Fruit fly (Drosophila melanogaster) whole organism, embryonic: ENCODE results near the gene CG10333.
A peak's percentile ranks its signal among the peaks of the same experiment; 100 is the strongest.

Source experiments
- ATbp ChIP-seq: fragments of 200-800 bp; sonication (Bioruptor generic); optimal IDR thresholded peaks from 2 replicates; lab custom pipeline; 2017; ENCODE audit warnings: missing biosample characterization, mild to moderate bottlenecking, missing genetic modification characterization, missing genetic modification reagents
- Abd-B ChIP-seq: fragments of 200-800 bp; sonication (Bioruptor generic); optimal IDR thresholded peaks from 2 replicates; lab custom pipeline; 2018; ENCODE audit warnings: missing biosample characterization, mild to moderate bottlenecking, missing genetic modification characterization, moderate library complexity
- Adf1 ChIP-seq: fragments of 200-800 bp; sonication (Bioruptor generic); IDR thresholded peaks from 2 replicates; pipeline ENCODE4 v1.3.6; 2022; ENCODE audit warnings: missing biosample characterization, missing genetic modification characterization
- B-H2 ChIP-seq: fragments of 200-800 bp; sonication (Bioruptor generic); optimal IDR thresholded peaks from 2 replicates; lab custom pipeline; 2018; ENCODE audit warnings: missing biosample characterization, mild to moderate bottlenecking, missing genetic modification characterization
- C15 ChIP-seq: fragments of 200-800 bp; sonication (Bioruptor generic); IDR thresholded peaks from 3 replicates; pipeline ENCODE4 v1.3.6; 2022; ENCODE audit warnings: missing biosample characterization, missing genetic modification characterization
- CG11560 ChIP-seq: fragments of 200-800 bp; sonication (Bioruptor generic); IDR thresholded peaks from 3 replicates; pipeline ENCODE4 v1.3.6; 2022; ENCODE audit warnings: missing biosample characterization, missing genetic modification characterization
- CG12071 ChIP-seq: fragments of 200-800 bp; sonication (Bioruptor generic); optimal IDR thresholded peaks from 3 replicates; lab custom pipeline; 2018; ENCODE audit warnings: missing biosample characterization, mild to moderate bottlenecking, missing genetic modification characterization
- CG13424 ChIP-seq: fragments of 200-800 bp; sonication (Bioruptor generic); optimal IDR thresholded peaks from 2 replicates; lab custom pipeline; 2019; ENCODE audit warnings: missing biosample characterization, mild to moderate bottlenecking, missing genetic modification characterization, moderate library complexity
- CG15073 ChIP-seq: fragments of 200-800 bp; sonication (Bioruptor generic); optimal IDR thresholded peaks from 2 replicates; lab custom pipeline; 2016; ENCODE audit warnings: missing biosample characterization, missing genetic modification characterization
- CG15479 ChIP-seq: fragments of 200-800 bp; sonication (Bioruptor generic); optimal IDR thresholded peaks from 3 replicates; lab custom pipeline; 2019; ENCODE audit warnings: missing biosample characterization, mild to moderate bottlenecking, missing genetic modification characterization, moderate library complexity
- CG17186 ChIP-seq: fragments of 200-800 bp; sonication (Bioruptor generic); optimal IDR thresholded peaks from 3 replicates; lab custom pipeline; 2017; ENCODE audit warnings: missing biosample characterization, missing genetic modification reagents, missing genetic modification characterization
- CG18476 ChIP-seq: fragments of 200-800 bp; sonication (Bioruptor generic); optimal IDR thresholded peaks from 2 replicates; lab custom pipeline; 2016; ENCODE audit warnings: missing biosample characterization, mild to moderate bottlenecking, missing genetic modification characterization
- CG18619 ChIP-seq: fragments of 200-800 bp; sonication (Bioruptor generic); optimal IDR thresholded peaks from 3 replicates; lab custom pipeline; 2017; ENCODE audit warnings: missing biosample characterization, mild to moderate bottlenecking, missing genetic modification characterization
- CG3163 ChIP-seq: fragments of 200-800 bp; sonication (Bioruptor generic); optimal IDR thresholded peaks from 3 replicates; lab custom pipeline; 2016; ENCODE audit warnings: missing biosample characterization, missing genetic modification characterization
- CG33213 ChIP-seq: fragments of 200-800 bp; sonication (Bioruptor generic); optimal IDR thresholded peaks from 3 replicates; lab custom pipeline; 2016; ENCODE audit warnings: missing biosample characterization, missing genetic modification characterization
- CG3995 ChIP-seq: fragments of 200-800 bp; sonication (Bioruptor generic); optimal IDR thresholded peaks from 3 replicates; lab custom pipeline; 2016; ENCODE audit warnings: missing biosample characterization, missing genetic modification characterization
- CG4282 ChIP-seq: fragments of 200-800 bp; sonication (Bioruptor generic); optimal IDR thresholded peaks from 2 replicates; lab custom pipeline; 2016; ENCODE audit warnings: missing biosample characterization, missing genetic modification characterization
- CG4360 ChIP-seq: fragments of 200-800 bp; sonication (Bioruptor generic); IDR thresholded peaks from 2 replicates; pipeline ENCODE4 v1.3.6; 2022; ENCODE audit warnings: missing biosample characterization, missing genetic modification characterization
- CG9797 ChIP-seq: fragments of 200-800 bp; sonication (Bioruptor generic); optimal IDR thresholded peaks from 3 replicates; lab custom pipeline; 2018; ENCODE audit warnings: missing biosample characterization, mild to moderate bottlenecking, missing genetic modification characterization
- CG9932 ChIP-seq: fragments of 200-800 bp; sonication (Bioruptor generic); IDR thresholded peaks from 2 replicates; pipeline ENCODE4 v1.3.6; 2022; ENCODE audit warnings: missing biosample characterization, missing genetic modification characterization
- CHES-1-like ChIP-seq: fragments of 200-800 bp; sonication (Bioruptor generic); optimal IDR thresholded peaks from 2 replicates; lab custom pipeline; 2016; ENCODE audit warnings: missing biosample characterization, missing genetic modification characterization
- CTCF ChIP-seq: fragments of 200-800 bp; sonication (Bioruptor generic); optimal IDR thresholded peaks from 2 replicates; lab custom pipeline; 2017; ENCODE audit warnings: missing biosample characterization, mild to moderate bottlenecking, missing genetic modification characterization, moderate library complexity
- Chrac-16 ChIP-seq: fragments of 200-800 bp; sonication (Bioruptor generic); optimal IDR thresholded peaks from 3 replicates; lab custom pipeline; 2016; ENCODE audit warnings: missing biosample characterization, missing genetic modification characterization
- CoRest ChIP-seq: fragments of 200-800 bp; sonication (Bioruptor generic); optimal IDR thresholded peaks from 3 replicates; lab custom pipeline; 2018; ENCODE audit warnings: missing biosample characterization, mild to moderate bottlenecking, missing genetic modification characterization, moderate library complexity
- Doc2 ChIP-seq: fragments of 200-800 bp; sonication (Bioruptor generic); IDR thresholded peaks from 2 replicates; pipeline ENCODE4 v1.3.6; 2022; ENCODE audit warnings: missing biosample characterization, missing genetic modification characterization
- ERR ChIP-seq: fragments of 200-800 bp; sonication (Bioruptor generic); optimal IDR thresholded peaks from 2 replicates; lab custom pipeline; 2016; ENCODE audit warnings: missing biosample characterization, missing genetic modification characterization
- Fer2 ChIP-seq: fragments of 200-800 bp; sonication (Bioruptor generic); optimal IDR thresholded peaks from 2 replicates; lab custom pipeline; 2018; ENCODE audit warnings: missing biosample characterization, mild to moderate bottlenecking, missing genetic modification characterization, moderate library complexity
- Hey ChIP-seq: fragments of 200-800 bp; sonication (Bioruptor generic); optimal IDR thresholded peaks from 3 replicates; lab custom pipeline; 2018; ENCODE audit warnings: missing biosample characterization, mild to moderate bottlenecking, missing genetic modification characterization
- Max ChIP-seq: fragments of 200-800 bp; sonication (Bioruptor generic); optimal IDR thresholded peaks from 2 replicates; lab custom pipeline; 2016; ENCODE audit warnings: missing biosample characterization, mild to moderate bottlenecking, missing genetic modification characterization
- Med ChIP-seq: fragments of 200-800 bp; sonication (Bioruptor generic); peaks from one replicate; lab custom pipeline; 2016; ENCODE audit warnings: missing biosample characterization, missing genetic modification characterization, mild to moderate bottlenecking, inconsistent platforms, moderate library complexity
- Optix ChIP-seq: fragments of 200-800 bp; sonication (Bioruptor generic); IDR thresholded peaks from 3 replicates; pipeline ENCODE4 v1.3.6; 2022; ENCODE audit warnings: missing biosample characterization, missing genetic modification characterization
- Pdp1 ChIP-seq, 2 experiments: fragments of 200-800 bp; sonication (Bioruptor generic); optimal IDR thresholded peaks; 3 replicates each; lab custom pipeline; 2016; ENCODE audit warnings: missing biosample characterization in 2 of 2, missing genetic modification characterization in 2 of 2, mild to moderate bottlenecking in 1 of 2, moderate library complexity in 1 of 2
- ara ChIP-seq: fragments of 200-800 bp; sonication (Bioruptor generic); IDR thresholded peaks from 2 replicates; pipeline ENCODE4 v1.3.6; 2022; ENCODE audit warnings: missing biosample characterization, missing genetic modification characterization
- bowl ChIP-seq: fragments of 200-800 bp; sonication (Bioruptor generic); IDR thresholded peaks from 2 replicates; pipeline ENCODE4 v1.3.6; 2022; ENCODE audit warnings: missing biosample characterization, missing genetic modification characterization
- corto ChIP-seq: fragments of 200-800 bp; sonication (Bioruptor generic); optimal IDR thresholded peaks from 2 replicates; lab custom pipeline; 2016; ENCODE audit warnings: missing biosample characterization, mild to moderate bottlenecking, missing genetic modification characterization, moderate library complexity
- dan ChIP-seq: fragments of 200-800 bp; sonication (Bioruptor generic); IDR thresholded peaks from 2 replicates; pipeline ENCODE4 v1.3.6; 2022; ENCODE audit warnings: missing biosample characterization, missing genetic modification characterization
- ftz-f1 ChIP-seq: fragments of 200-800 bp; sonication (Bioruptor generic); optimal IDR thresholded peaks from 2 replicates; lab custom pipeline; 2016; ENCODE audit warnings: missing biosample characterization, missing genetic modification characterization
- gcm2 ChIP-seq: fragments of 200-800 bp; sonication (Bioruptor generic); optimal IDR thresholded peaks from 2 replicates; lab custom pipeline; 2016; ENCODE audit warnings: missing biosample characterization, missing genetic modification characterization
- insv ChIP-seq, 2 experiments: fragments of 200-800 bp; sonication (Bioruptor generic); optimal IDR thresholded peaks; 3 replicates each; lab custom pipeline; 2016 to 2018; ENCODE audit warnings: missing biosample characterization in 2 of 2, missing genetic modification characterization in 2 of 2
- inv ChIP-seq: fragments of 200-800 bp; sonication (Bioruptor generic); IDR thresholded peaks from 2 replicates; pipeline ENCODE4 v1.3.6; 2022; ENCODE audit warnings: missing biosample characterization, missing genetic modification characterization; ENCODE audit not compliant: partially characterized antibody
- klu ChIP-seq: fragments of 200-800 bp; sonication (Bioruptor generic); IDR thresholded peaks from 2 replicates; pipeline ENCODE4 v1.3.6; 2022; ENCODE audit warnings: missing biosample characterization, missing genetic modification characterization
- lbe ChIP-seq: fragments of 200-800 bp; sonication (Bioruptor generic); optimal IDR thresholded peaks from 2 replicates; lab custom pipeline; 2016; ENCODE audit warnings: missing biosample characterization, mild to moderate bottlenecking, missing genetic modification characterization
- nau ChIP-seq: fragments of 200-800 bp; sonication (Bioruptor generic); optimal IDR thresholded peaks from 3 replicates; lab custom pipeline; 2017; ENCODE audit warnings: missing biosample characterization, mild to moderate bottlenecking, missing genetic modification characterization, missing genetic modification reagents
- nom ChIP-seq: fragments of 200-800 bp; sonication (Bioruptor generic); optimal IDR thresholded peaks from 2 replicates; lab custom pipeline; 2017; ENCODE audit warnings: missing biosample characterization, missing genetic modification characterization, mild to moderate bottlenecking, moderate library complexity, missing genetic modification reagents
- onecut ChIP-seq: fragments of 200-800 bp; sonication (Bioruptor generic); IDR thresholded peaks from 2 replicates; pipeline ENCODE4 v1.3.6; 2022; ENCODE audit warnings: missing biosample characterization, missing genetic modification characterization
- pb ChIP-seq: fragments of 200-800 bp; sonication (Bioruptor generic); optimal IDR thresholded peaks from 3 replicates; lab custom pipeline; 2016; ENCODE audit warnings: missing biosample characterization, missing genetic modification characterization
- row ChIP-seq: fragments of 200-800 bp; sonication (Bioruptor generic); IDR thresholded peaks from 3 replicates; pipeline ENCODE4 v1.3.6; 2022; ENCODE audit warnings: missing biosample characterization, missing genetic modification characterization
- slbo ChIP-seq: fragments of 200-800 bp; sonication (Bioruptor generic); IDR thresholded peaks from 2 replicates; pipeline ENCODE4 v1.3.6; 2022; ENCODE audit warnings: missing biosample characterization, missing genetic modification characterization
- tap ChIP-seq: fragments of 200-800 bp; optimal IDR thresholded peaks from 3 replicates; lab custom pipeline; 2019; ENCODE audit warnings: missing biosample characterization, mild to moderate bottlenecking, missing genetic modification characterization, moderate library complexity
- wek ChIP-seq: fragments of 200-800 bp; sonication (Bioruptor generic); optimal IDR thresholded peaks from 3 replicates; lab custom pipeline; 2018; ENCODE audit warnings: missing biosample characterization, mild to moderate bottlenecking, missing genetic modification characterization, moderate library complexity
- yki ChIP-seq: fragments of >200 bp; optimal IDR thresholded peaks from 3 replicates; lab custom pipeline; 2018

Gene CG10333

dm6 chr2L:18566235-18567158 lies 40.1 kb upstream of the CG10333 start (continued):
- TF ChIP-seq CG4360 (GFP tag; lab: Robert Waterston, UW) (no peak), CG12071 (GFP tag; lab: Kevin White, UChicago) (no peak), CG18476 (GFP tag; lab: Kevin White, UChicago) (no peak), Max (GFP tag; lab: Kevin White, UChicago) (peak; percentile 46), bowl (GFP tag; lab: Robert Waterston, UW) (no peak), tap (no peak), CG15073 (GFP tag; lab: Kevin White, UChicago) (no peak), CoRest (tag; lab: Kevin White, UChicago) (peak; percentile 47), CTCF (GFP tag; lab: Kevin White, UChicago) (no peak), nau (no peak), gcm2 (GFP tag; lab: Kevin White, UChicago) (no peak), Fer2 (no peak), dan (no peak), ftz-f1 (GFP tag; lab: Kevin White, UChicago) (peak; percentile 65), insv (GFP tag; optimal IDR thresholded peaks at IDR 0.05; lab: Kevin White, UChicago) (no peak), C15 (GFP tag; lab: Robert Waterston, UW) (no peak), ATbp (no peak), CG3163 (GFP tag; lab: Kevin White, UChicago) (no peak), nom (GFP tag; lab: Kevin White, UChicago) (no peak), Doc2 (GFP tag; lab: Robert Waterston, UW) (no peak), ara (GFP tag; lab: Robert Waterston, UW) (no peak; the same call in 1 of the 2 replicates), CG9932 (GFP tag; lab: Robert Waterston, UW) (peak; percentile 51; the same call in 1 of the 2 replicates), CG11560 (tag; lab: Robert Waterston, UW) (no peak), lbe (GFP tag; lab: Kevin White, UChicago) (no peak), row (GFP tag; lab: Robert Waterston, UW) (peak; percentile 73), yki (no peak), CG17186 (GFP tag; lab: Kevin White, UChicago) (no peak), Adf1 (GFP tag; lab: Robert Waterston, UW) (no peak), pb (GFP tag; lab: Kevin White, UChicago) (no peak), CG15479 (GFP tag; lab: Kevin White, UChicago) (peak; percentile 50), CG4282 (no peak), Optix (GFP tag; lab: Robert Waterston, UW) (no peak), CG9797 (GFP tag; lab: Kevin White, UChicago) (no peak), onecut (GFP tag; lab: Robert Waterston, UW) (no peak), corto (GFP tag; lab: Kevin White, UChicago) (no peak), CG33213 (GFP tag; lab: Kevin White, UChicago) (no peak), CHES-1-like (GFP tag; lab: Kevin White, UChicago) (no peak), CG18619 (GFP tag; lab: Kevin White, UChicago) (no peak), ERR (GFP tag; lab: Kevin White, UChicago) (no peak), B-H2 (no peak), Abd-B (no peak), wek (GFP tag; lab: Kevin White, UChicago) (no peak), CG3995 (GFP tag; lab: Kevin White, UChicago) (no peak), Med (peak; percentile 45), Pdp1 (GFP tag; optimal IDR thresholded peaks at IDR 0.05; lab: Kevin White, UChicago) (peak in 1 of 2 experiments; percentile 33), CG13424 (tag; lab: Kevin White, UChicago) (no peak), klu (GFP tag; lab: Robert Waterston, UW) (no peak), Hey (tag; lab: Kevin White, UChicago) (peak; percentile 8), inv (no peak), Chrac-16 (GFP tag; lab: Kevin White, UChicago) (peak; percentile 9), slbo (GFP tag; lab: Robert Waterston, UW) (peak; percentile 28; the same call in 1 of the 2 replicates)
